Worm (Caenorhabditis elegans): ENCODE measurements around the gene F26F12.8.

- TF ChIP-seq nhr-77 (tag; optimal IDR thresholded peaks at IDR 0.05) = no peak
- no peak for TF ChIP-seq fos-1 (tag; optimal IDR thresholded peaks at IDR 0.05)
- TF ChIP-seq lin-39 (tag; optimal IDR thresholded peaks at IDR 0.05) = no peak
- TF ChIP-seq elt-1 (tag; optimal IDR thresholded peaks at IDR 0.05) = no peak
- no peak for TF ChIP-seq elt-2 (tag; optimal IDR thresholded peaks at IDR 0.05)
- TF ChIP-seq ztf-11 (tag; optimal IDR thresholded peaks at IDR 0.05) = no peak
- no peak for TF ChIP-seq unc-62 (GFP tag; optimal IDR thresholded peaks at IDR 0.05)
- no peak for TF ChIP-seq elt-3 (tag; optimal IDR thresholded peaks at IDR 0.05)
- no peak for TF ChIP-seq ZK546.5 (tag; optimal IDR thresholded peaks at IDR 0.05)
- no peak for TF ChIP-seq pha-4 (tag; optimal IDR thresholded peaks at IDR 0.05)
- no peak for TF ChIP-seq ceh-9 (tag; optimal IDR thresholded peaks at IDR 0.05)
Measured at ce11 chrV:5871759-5872158, 9.4 kb upstream of the F26F12.8 start, which contains the start of gene C02G6.2.
